Worm (Caenorhabditis elegans) whole organism, late embryonic: ENCODE data around the gene erh-2.

ENCODE experiments used
- K02D7.2 ChIP-seq: sonication (generic microtip); optimal IDR thresholded peaks from 2 replicates; lab custom pipeline; 2017; ENCODE audit warnings: mild to moderate bottlenecking, missing genetic modification characterization, missing compliant biosample characterization
- ahr-1 ChIP-seq: sonication (generic microtip); optimal IDR thresholded peaks from 2 replicates; lab custom pipeline; 2016; ENCODE audit warnings: missing genetic modification characterization, missing compliant biosample characterization
- ama-1 ChIP-seq: fragments of 150-350 bp; optimal IDR thresholded peaks from 2 replicates; lab custom pipeline; 2014
- ceh-18 ChIP-seq: sonication (generic microtip); optimal IDR thresholded peaks from 2 replicates; lab custom pipeline; 2016; ENCODE audit warnings: missing genetic modification characterization, missing compliant biosample characterization
- ceh-24 ChIP-seq: sonication (generic microtip); optimal IDR thresholded peaks from 2 replicates; lab custom pipeline; 2016; ENCODE audit warnings: mild to moderate bottlenecking, missing genetic modification characterization, missing compliant biosample characterization
- ceh-30 ChIP-seq: fragments of 150-350 bp; optimal IDR thresholded peaks from 2 replicates; lab custom pipeline; 2014; ENCODE audit warnings: missing biosample characterization, missing genetic modification characterization
- ceh-6 ChIP-seq: fragments of 200-800 bp; sonication (Bioruptor generic); optimal IDR thresholded peaks from 2 replicates; lab custom pipeline; 2018; ENCODE audit warnings: mild to moderate bottlenecking, missing genetic modification characterization, missing compliant biosample characterization
- che-1 ChIP-seq: sonication (generic microtip); optimal IDR thresholded peaks from 2 replicates; lab custom pipeline; 2016; ENCODE audit warnings: mild to moderate bottlenecking, missing genetic modification characterization, missing compliant biosample characterization
- elt-2 ChIP-seq: sonication (generic microtip); optimal IDR thresholded peaks from 2 replicates; lab custom pipeline; 2016; ENCODE audit warnings: missing genetic modification reagents, missing genetic modification characterization, missing compliant biosample characterization
- eyg-1 ChIP-seq: sonication (generic microtip); optimal IDR thresholded peaks from 2 replicates; lab custom pipeline; 2016; ENCODE audit warnings: missing genotype, missing genetic modification characterization, missing compliant biosample characterization
- hlh-6 ChIP-seq: sonication (generic microtip); optimal IDR thresholded peaks from 2 replicates; lab custom pipeline; 2016; ENCODE audit warnings: missing genotype, missing genetic modification characterization, missing compliant biosample characterization
- lim-6 ChIP-seq: sonication (generic microtip); optimal IDR thresholded peaks from 2 replicates; lab custom pipeline; 2016; ENCODE audit warnings: missing genetic modification characterization, missing compliant biosample characterization
- nfya-1 ChIP-seq: sonication (generic microtip); optimal IDR thresholded peaks from 2 replicates; lab custom pipeline; 2017; ENCODE audit warnings: missing genetic modification characterization, mild to moderate bottlenecking, missing compliant biosample characterization, antibody characterized with exemption, moderate library complexity
- nhr-11 ChIP-seq: fragments of 150-350 bp; optimal IDR thresholded peaks from 2 replicates; lab custom pipeline; 2014; ENCODE audit warnings: missing biosample characterization, missing genetic modification characterization
- npax-4 ChIP-seq: sonication (generic microtip); optimal IDR thresholded peaks from 2 replicates; lab custom pipeline; 2016; ENCODE audit warnings: missing genetic modification characterization, missing compliant biosample characterization
- sox-2 ChIP-seq: fragments of 200-800 bp; sonication (Bioruptor generic); IDR thresholded peaks from 2 replicates; pipeline ENCODE4 v1.3.6; 2022; ENCODE audit warnings: missing genetic modification reagents, missing genetic modification characterization, missing compliant biosample characterization
- tbx-7 ChIP-seq: sonication (generic microtip); optimal IDR thresholded peaks from 2 replicates; lab custom pipeline; 2016; ENCODE audit warnings: missing genotype, missing genetic modification characterization, missing compliant biosample characterization
- zip-5 ChIP-seq: sonication (generic microtip); optimal IDR thresholded peaks from 2 replicates; lab custom pipeline; 2016; ENCODE audit warnings: missing genetic modification characterization, missing compliant biosample characterization

The erh-2 gene

ce11 chrIII:4634947-4635346 is 41.9 kb downstream of the erh-2 start, which contains the start of gene clec-153:
clec-153 (plus strand) TSS chrIII:4635247.
- TF ChIP-seq ceh-24, result no peak
- no peak for TF ChIP-seq ceh-30
- no peak for TF ChIP-seq elt-2
- no peak for TF ChIP-seq ahr-1 (tag; lab: Kevin White, UChicago)
- TF ChIP-seq ama-1 (lab: Kevin White, UChicago), result no peak
- TF ChIP-seq tbx-7 (tag; lab: Kevin White, UChicago), result no peak
- TF ChIP-seq hlh-6 (tag; lab: Kevin White, UChicago), result no peak
- TF ChIP-seq eyg-1 (tag; lab: Kevin White, UChicago), result no peak
- no peak for TF ChIP-seq nfya-1 (tag; lab: Kevin White, UChicago)
- no peak for TF ChIP-seq zip-5 (tag; lab: Kevin White, UChicago)
- no peak for TF ChIP-seq ceh-6 (GFP tag; lab: Kevin White, UChicago)
- TF ChIP-seq, all 69 proteins: peak for 0

DNA sequence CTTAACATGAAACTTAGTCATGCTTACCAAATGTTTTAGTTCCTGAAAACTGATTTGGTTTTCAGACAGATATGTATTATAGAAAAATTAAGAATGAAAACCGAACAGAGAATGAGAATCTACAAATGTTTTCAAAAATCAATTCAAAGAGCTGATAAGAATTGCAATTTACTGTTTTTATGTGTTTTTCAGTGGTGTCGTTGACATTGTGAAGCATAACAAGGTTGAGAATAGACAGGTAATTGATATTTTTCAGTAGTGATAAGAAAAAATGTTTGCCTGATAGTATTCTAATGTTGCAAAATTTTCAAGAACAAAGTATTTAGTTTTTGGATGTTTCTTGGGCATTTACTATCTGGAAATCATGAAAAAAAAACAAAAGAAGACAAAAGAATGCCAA is 50.2 kb downstream of the erh-2 start, which contains the start of gene pfas-1:
Gene pfas-1, minus strand, starts transcription at position 49 of the 400 bp plus-strand sequence.
- TF ChIP-seq eyg-1 (tag; lab: Kevin White, UChicago), result no peak
- no peak for TF ChIP-seq K02D7.2 (tag; lab: Kevin White, UChicago)
- no peak for TF ChIP-seq npax-4 (tag; lab: Kevin White, UChicago)
- TF ChIP-seq sox-2 (GFP tag; lab: Robert Waterston, UW), result no peak
- no peak for TF ChIP-seq ahr-1 (tag; lab: Kevin White, UChicago)
- TF ChIP-seq nhr-11 (tag; lab: Kevin White, UChicago), result no peak
- no peak for TF ChIP-seq ceh-18
- TF ChIP-seq lim-6, result no peak
- TF ChIP-seq che-1 (tag; lab: Kevin White, UChicago), result no peak
